Worm (Caenorhabditis elegans) whole organism, L1 larva: ENCODE data around the gene lgc-17.
A peak's percentile ranks its signal among the peaks of the same experiment; 100 is the strongest.

ENCODE experiments used
- C04F5.9 ChIP-seq: sonication (generic microtip); optimal IDR thresholded peaks from 2 replicates; lab custom pipeline; 2016; ENCODE audit warnings: missing genetic modification characterization, missing compliant biosample characterization
- aha-1 ChIP-seq: fragments of 150-350 bp; optimal IDR thresholded peaks from 2 replicates; lab custom pipeline; 2014; ENCODE audit warnings: missing biosample characterization, missing genetic modification characterization
- aly-2 ChIP-seq: fragments of 150-350 bp; optimal IDR thresholded peaks from 2 replicates; lab custom pipeline; 2014; ENCODE audit warnings: missing biosample characterization, missing genetic modification characterization
- ama-1 ChIP-seq: fragments of 150-350 bp; optimal IDR thresholded peaks from 2 replicates; lab custom pipeline; 2014
- ces-1 ChIP-seq: fragments of 150-350 bp; optimal IDR thresholded peaks from 2 replicates; lab custom pipeline; 2014; ENCODE audit warnings: missing biosample characterization, missing genetic modification reagents, missing genetic modification characterization
- hlh-4 ChIP-seq: sonication (generic microtip); optimal IDR thresholded peaks from 2 replicates; lab custom pipeline; 2016; ENCODE audit warnings: mild to moderate bottlenecking, missing genetic modification characterization, missing compliant biosample characterization
- mdl-1 ChIP-seq, 2 experiments: fragments of 150-350 bp; optimal IDR thresholded peaks; 2 replicates each; lab custom pipeline; 2014 to 2017; ENCODE audit warnings: missing biosample characterization in 2 of 2, missing genetic modification characterization in 2 of 2, inconsistent platforms in 1 of 2
- sptf-1 ChIP-seq: fragments of 150-350 bp; optimal IDR thresholded peaks from 2 replicates; lab custom pipeline; 2014; ENCODE audit warnings: missing biosample characterization, missing genetic modification characterization
- sup-37 ChIP-seq: fragments of 200-800 bp; sonication (Bioruptor generic); optimal IDR thresholded peaks from 2 replicates; lab custom pipeline; 2018; ENCODE audit warnings: mild to moderate bottlenecking, missing genetic modification characterization, missing compliant biosample characterization
- unc-62 ChIP-seq: fragments of 150-350 bp; optimal IDR thresholded peaks from 2 replicates; lab custom pipeline; 2014; ENCODE audit warnings: missing biosample characterization, missing genetic modification reagents, missing genetic modification characterization

ce11 chrX:12167632-12168377 lies 46.4 kb downstream of the lgc-17 start:
- TF ChIP-seq aly-2 (no peak), C04F5.9 (tag; lab: Kevin White, UChicago) (no peak), unc-62 (GFP tag; lab: Kevin White, UChicago) (no peak), sptf-1 (tag; lab: Kevin White, UChicago) (no peak), hlh-4 (tag; lab: Kevin White, UChicago) (no peak), sup-37 (GFP tag; lab: Kevin White, UChicago) (no peak), ces-1 (GFP tag; lab: Kevin White, UChicago) (no peak), ama-1 (no peak), aha-1 (tag; lab: Kevin White, UChicago) (no peak), mdl-1 (tag; optimal IDR thresholded peaks at IDR 0.05; lab: Kevin White, UChicago) (peak in 1 of 2 experiments; percentile 66)
